Worm (Caenorhabditis elegans): ENCODE results near the gene C18A11.3.

C18A11.3 gene

ce11 chrX:8022728-8023127 lies 38.2 kb upstream of the C18A11.3 start:
- peak; percentile 56 for TF ChIP-seq crh-2 (tag; optimal IDR thresholded peaks at IDR 0.05)
- TF ChIP-seq mdl-1 (tag; optimal IDR thresholded peaks at IDR 0.05), result peak in 1 of 2 experiments; percentile 42
- TF ChIP-seq gmeb-1 (tag; optimal IDR thresholded peaks at IDR 0.05), result peak; percentile 2
- peak; percentile 30 for TF ChIP-seq fos-1 (tag; optimal IDR thresholded peaks at IDR 0.05)
- peak; percentile 53 for TF ChIP-seq sma-9 (GFP tag; optimal IDR thresholded peaks at IDR 0.05)
- TF ChIP-seq sma-9 (tag; optimal IDR thresholded peaks at IDR 0.05), result no peak
- peak; percentile 61 for TF ChIP-seq nhr-129 (tag; optimal IDR thresholded peaks at IDR 0.05)
- TF ChIP-seq unc-62 (GFP tag; optimal IDR thresholded peaks at IDR 0.05), result no peak
- TF ChIP-seq lin-39 (tag; optimal IDR thresholded peaks at IDR 0.05), result no peak

- TF ChIP-seq elt-1 (tag; optimal IDR thresholded peaks at IDR 0.05) (no peak), ztf-4 (tag; optimal IDR thresholded peaks at IDR 0.05) (no peak), alr-1 (tag; optimal IDR thresholded peaks at IDR 0.05) (no peak), nhr-129 (tag; optimal IDR thresholded peaks at IDR 0.05) (peak; percentile 33), nhr-6 (tag; optimal IDR thresholded peaks at IDR 0.05) (no peak), R02D3.7 (tag; optimal IDR thresholded peaks at IDR 0.05) (no peak), lin-13 (GFP tag; optimal IDR thresholded peaks at IDR 0.05) (no peak), ceh-82 (tag; optimal IDR thresholded peaks at IDR 0.05) (no peak), F13H6.1 (tag; optimal IDR thresholded peaks at IDR 0.05) (no peak), crh-2 (tag; optimal IDR thresholded peaks at IDR 0.05) (peak; percentile 36), ZK546.5 (tag; optimal IDR thresholded peaks at IDR 0.05) (no peak), peb-1 (tag; optimal IDR thresholded peaks at IDR 0.05) (no peak), mab-5 (tag; optimal IDR thresholded peaks at IDR 0.05) (no peak), elt-3 (tag; optimal IDR thresholded peaks at IDR 0.05) (no peak), Y55F3AM.14 (GFP tag; optimal IDR thresholded peaks at IDR 0.05) (no peak), lin-39 (tag; optimal IDR thresholded peaks at IDR 0.05) (no peak), nhr-10 (tag; optimal IDR thresholded peaks at IDR 0.05) (no peak), snpc-4 (tag; optimal IDR thresholded peaks at IDR 0.05) (no peak), gmeb-1 (tag; optimal IDR thresholded peaks at IDR 0.05) (no peak), nhr-12 (tag; optimal IDR thresholded peaks at IDR 0.05) (no peak), mdl-1 (tag; optimal IDR thresholded peaks at IDR 0.05) (no peak), unc-55 (GFP tag; optimal IDR thresholded peaks at IDR 0.05) (no peak), C34F6.9 (tag; optimal IDR thresholded peaks at IDR 0.05) (no peak), nhr-237 (tag; optimal IDR thresholded peaks at IDR 0.05) (no peak), egl-27 (tag; optimal IDR thresholded peaks at IDR 0.05) (no peak), lin-11 (tag; optimal IDR thresholded peaks at IDR 0.05) (no peak), sma-3 (GFP tag; optimal IDR thresholded peaks at IDR 0.05) (peak; percentile 25), aly-2 (tag; optimal IDR thresholded peaks at IDR 0.05) (no peak), ama-1 (optimal IDR thresholded peaks at IDR 0.05) (peak; percentile 9), ztf-11 (tag; optimal IDR thresholded peaks at IDR 0.05) (no peak), fos-1 (tag; optimal IDR thresholded peaks at IDR 0.05) (no peak), zag-1 (tag; optimal IDR thresholded peaks at IDR 0.05) (no peak), skn-1 (tag; optimal IDR thresholded peaks at IDR 0.05) (no peak), nhr-23 (tag; optimal IDR thresholded peaks at IDR 0.05) (no peak), nhr-11 (tag; optimal IDR thresholded peaks at IDR 0.05) (no peak), unc-39 (tag; optimal IDR thresholded peaks at IDR 0.05) (no peak), ceh-16 (tag; optimal IDR thresholded peaks at IDR 0.05) (no peak), dmd-4 (tag; optimal IDR thresholded peaks at IDR 0.05) (no peak), lsy-2 (tag; optimal IDR thresholded peaks at IDR 0.05) (peak in 1 of 2 experiments; percentile 63), blmp-1 (tag; optimal IDR thresholded peaks at IDR 0.05; ENCODE audit: insufficient read depth) (peak; percentile 20), nhr-77 (tag; optimal IDR thresholded peaks at IDR 0.05) (no peak), nhr-25 (tag; optimal IDR thresholded peaks at IDR 0.05) (peak; percentile 31), mbf-1 (tag; optimal IDR thresholded peaks at IDR 0.05) (no peak), ztf-1 (GFP tag; conservative IDR thresholded peaks at IDR 0.05) (no peak), sem-4 (tag; optimal IDR thresholded peaks at IDR 0.05) (no peak), nhr-21 (tag; optimal IDR thresholded peaks at IDR 0.05) (no peak), unc-62 (GFP tag; optimal IDR thresholded peaks at IDR 0.05) (no peak), sma-9 (GFP tag; optimal IDR thresholded peaks at IDR 0.05) (peak; percentile 52), sma-9 (tag; optimal IDR thresholded peaks at IDR 0.05) (no peak)
Measured at ce11 chrX:8026709-8027108, 34.2 kb upstream of the C18A11.3 start.

Measured in whole organism, L2 larva.